Worm (Caenorhabditis elegans) whole organism, L1 larva: ENCODE results near the gene srx-36.

ENCODE experiments used
- aha-1 ChIP-seq: fragments of 150-350 bp; optimal IDR thresholded peaks from 2 replicates; lab custom pipeline; 2014; ENCODE audit warnings: missing biosample characterization, missing genetic modification characterization
- efl-1 ChIP-seq, 4 experiments: fragments of 150-350 bp; optimal IDR thresholded peaks in 3 of 4; peaks in 1 of 4; 1 replicate in 1 of 4; 2 replicates in 3 of 4; lab custom pipeline; 2014; ENCODE audit warnings: missing biosample characterization in 2 of 4, missing genetic modification characterization in 2 of 4, missing genetic modification reagents in 2 of 4
- efl-3 ChIP-seq: fragments of 200-800 bp; sonication (Bioruptor generic); optimal IDR thresholded peaks from 2 replicates; lab custom pipeline; 2018; ENCODE audit warnings: mild to moderate bottlenecking, missing genetic modification characterization, missing compliant biosample characterization
- lin-13 ChIP-seq: fragments of 150-350 bp; optimal IDR thresholded peaks from 2 replicates; lab custom pipeline; 2014; ENCODE audit warnings: missing biosample characterization, missing genetic modification reagents, missing genetic modification characterization
- lsy-2 ChIP-seq, 2 experiments: fragments of 150-350 bp; optimal IDR thresholded peaks; 2 replicates each; lab custom pipeline; 2014; ENCODE audit warnings: missing biosample characterization in 2 of 2, missing genetic modification characterization in 2 of 2
- mep-1 ChIP-seq: fragments of 150-350 bp; optimal IDR thresholded peaks from 2 replicates; lab custom pipeline; 2014; ENCODE audit warnings: missing biosample characterization, missing genetic modification characterization
- nhr-20 ChIP-seq: sonication (generic microtip); optimal IDR thresholded peaks from 2 replicates; lab custom pipeline; 2016; ENCODE audit warnings: mild to moderate bottlenecking, missing genetic modification characterization, missing compliant biosample characterization
- nhr-85 ChIP-seq: sonication (generic microtip); peaks from one replicate; lab custom pipeline; 2016; ENCODE audit warnings: missing genetic modification characterization, inconsistent platforms, missing compliant biosample characterization
- pax-3 ChIP-seq: fragments of 200-800 bp; sonication (Bioruptor generic); optimal IDR thresholded peaks from 2 replicates; lab custom pipeline; 2018; ENCODE audit warnings: mild to moderate bottlenecking, missing genetic modification characterization, moderate library complexity, missing compliant biosample characterization
- unc-86 ChIP-seq: sonication (generic microtip); optimal IDR thresholded peaks from 2 replicates; lab custom pipeline; 2016; ENCODE audit warnings: missing genetic modification characterization, missing compliant biosample characterization
- unc-98 ChIP-seq: fragments of 200-800 bp; sonication (Bioruptor generic); IDR thresholded peaks from 2 replicates; pipeline ENCODE4 v1.3.6; 2022; ENCODE audit warnings: missing genetic modification characterization, missing compliant biosample characterization

The srx-36 gene

DNA sequence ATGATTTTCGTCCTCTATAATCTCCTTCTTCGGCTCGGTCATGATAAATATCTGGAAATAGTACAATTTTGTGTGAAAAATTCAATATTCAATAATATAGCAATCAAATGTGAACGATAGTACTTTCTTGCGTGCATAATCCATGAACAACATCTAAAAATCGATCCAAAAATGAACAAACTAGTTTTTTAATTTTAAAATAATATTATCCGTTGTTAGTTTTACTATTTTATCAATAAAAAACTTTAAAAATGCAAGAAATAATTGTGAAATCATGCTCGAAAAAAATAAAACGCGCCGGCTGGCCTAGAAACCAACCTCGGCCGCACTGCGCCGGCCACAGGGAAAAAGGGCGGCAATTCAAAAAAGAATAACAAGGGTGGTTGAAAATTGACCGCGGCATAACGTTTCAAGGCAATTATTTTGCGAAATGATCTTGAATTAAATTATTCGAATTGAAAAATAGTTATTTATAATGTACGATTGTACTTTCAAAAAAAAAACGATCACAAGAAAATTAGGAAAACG, 46.2 kb downstream of the srx-36 start, which contains the start of gene mys-1 (continued):
- TF ChIP-seq unc-86 (tag; lab: Kevin White, UChicago) (peak; percentile 59), lin-13 (GFP tag; lab: Kevin White, UChicago) (peak; percentile 34), nhr-20 (tag; lab: Kevin White, UChicago) (peak; percentile 83), efl-1 (optimal IDR thresholded peaks at IDR 0.05; lab: Kevin White, UChicago) (peak; percentile 93 to 94), efl-1 (GFP tag; optimal IDR thresholded peaks at IDR 0.05 in 1 of 2; lab: Kevin White, UChicago) (peak; percentile 93 to 99), aha-1 (tag; lab: Kevin White, UChicago) (no peak), efl-3 (GFP tag; lab: Kevin White, UChicago) (no peak), pax-3 (tag; lab: Kevin White, UChicago) (peak; percentile 78), mep-1 (tag; lab: Kevin White, UChicago) (peak; percentile 54), unc-98 (peak; percentile 46; the same call in 1 of the 2 replicates), nhr-85 (peak; percentile 88), lsy-2 (tag; optimal IDR thresholded peaks at IDR 0.05; lab: Kevin White, UChicago) (peak; percentile 48 to 54)
